Worm (Caenorhabditis elegans) whole organism, L4 larva: ENCODE data around the gene pals-33.

Source experiments
- ZK546.5 ChIP-seq, 2 experiments: sonication (generic microtip); optimal IDR thresholded peaks; 2 replicates each; lab custom pipeline; 2017; ENCODE audit warnings: missing biosample characterization in 2 of 2, missing genetic modification characterization in 2 of 2
- arid-1 ChIP-seq: fragments of 200-800 bp; sonication (Bioruptor generic); conservative IDR thresholded peaks from 2 replicates; pipeline ENCODE4 v1.3.6; 2022; ENCODE audit warnings: missing genetic modification reagents, missing genetic modification characterization, missing compliant biosample characterization
- jun-1 ChIP-seq: fragments of 150-350 bp; optimal IDR thresholded peaks from 2 replicates; lab custom pipeline; 2014; ENCODE audit warnings: missing biosample characterization, missing genetic modification reagents, missing genetic modification characterization
- mep-1 ChIP-seq: fragments of 150-350 bp; sonication (generic microtip); optimal IDR thresholded peaks from 3 replicates; lab custom pipeline; 2014; ENCODE audit warnings: missing biosample characterization, missing genetic modification characterization
- nhr-237 ChIP-seq: sonication (generic microtip); optimal IDR thresholded peaks from 2 replicates; lab custom pipeline; 2017; ENCODE audit warnings: missing biosample characterization, missing genetic modification characterization

DNA sequence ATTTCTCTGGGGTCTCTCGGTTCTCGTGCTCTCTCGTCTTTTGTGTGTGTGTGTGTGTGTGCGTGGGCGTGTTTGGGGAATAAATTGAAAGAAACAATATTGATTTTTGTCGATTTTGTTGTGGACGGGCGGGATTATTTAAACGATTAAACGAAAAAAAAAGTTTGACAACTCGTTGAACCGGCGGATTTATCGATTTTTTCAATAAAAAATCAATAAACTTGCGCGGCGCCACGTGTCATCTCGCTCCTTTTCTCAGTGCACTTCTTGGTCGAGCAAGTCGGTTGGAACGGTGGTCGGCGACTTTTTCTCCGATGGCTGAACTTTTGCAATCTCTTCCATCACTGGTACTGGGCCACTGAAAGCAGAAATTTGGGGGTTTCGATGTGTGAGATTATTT, 39.8 kb downstream of the pals-33 start:
- TF ChIP-seq nhr-237 (no peak), arid-1 (GFP tag; lab: Robert Waterston, UW) (no peak), ZK546.5 (tag; optimal IDR thresholded peaks at IDR 0.05; lab: Kevin White, UChicago) (no peak), jun-1 (no peak), mep-1 (tag; lab: Kevin White, UChicago) (no peak)
